Fruit fly (Drosophila melanogaster) S2 (cell line): Measurements from ENCODE around the gene CG31751.

Source experiments
- CG8478 ChIP-seq: fragments of >200 bp; optimal IDR thresholded peaks from 2 replicates; lab custom pipeline; 2018
- CTCF ChIP-seq, 2 experiments: fragments of >200 bp; optimal IDR thresholded peaks; 2 replicates each; lab custom pipeline; 2018

DNA sequence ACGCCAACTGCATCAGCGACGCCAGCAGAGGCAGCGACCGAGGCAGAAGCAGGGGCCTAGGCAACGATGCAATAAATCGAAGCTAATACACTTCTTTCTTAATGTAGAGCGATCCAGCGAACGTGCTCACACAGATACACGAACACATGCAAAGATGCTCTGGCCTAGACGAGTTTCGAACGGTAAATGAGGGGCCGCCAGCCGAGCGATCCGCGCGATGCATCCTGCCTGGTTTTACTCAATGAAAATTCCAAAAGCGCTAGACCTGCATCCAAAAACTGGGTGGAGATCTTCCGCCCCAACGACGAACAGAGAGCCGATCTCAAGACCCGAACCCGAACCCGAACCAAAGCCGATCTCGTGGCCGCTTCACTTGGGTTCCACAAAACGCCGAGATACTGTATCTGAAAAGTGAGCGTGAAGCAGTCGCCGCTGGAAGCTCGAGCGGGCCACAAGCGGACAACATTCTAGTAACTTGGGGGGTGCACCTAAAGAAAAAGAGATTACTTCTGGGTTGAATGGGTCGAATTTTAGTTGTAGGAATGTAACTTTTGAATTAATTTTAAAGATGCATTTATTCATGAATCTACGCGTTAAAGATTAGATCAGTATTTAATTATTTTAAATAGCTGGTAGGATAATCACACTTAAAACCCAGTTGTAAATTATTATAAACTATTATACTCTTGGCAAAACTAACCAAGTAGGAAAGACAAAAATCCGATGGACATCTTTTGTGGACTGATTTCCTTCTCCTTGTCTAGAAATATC, 55.9 kb downstream of the CG31751 start:
- no peak for TF ChIP-seq CG8478 (lab: Kevin White, UChicago)
- no peak for TF ChIP-seq CTCF (optimal IDR thresholded peaks at IDR 0.05; lab: Kevin White, UChicago)
